Worm (Caenorhabditis elegans): ENCODE data around the gene Y69A2AR.1.

Gene Y69A2AR.1

DNA sequence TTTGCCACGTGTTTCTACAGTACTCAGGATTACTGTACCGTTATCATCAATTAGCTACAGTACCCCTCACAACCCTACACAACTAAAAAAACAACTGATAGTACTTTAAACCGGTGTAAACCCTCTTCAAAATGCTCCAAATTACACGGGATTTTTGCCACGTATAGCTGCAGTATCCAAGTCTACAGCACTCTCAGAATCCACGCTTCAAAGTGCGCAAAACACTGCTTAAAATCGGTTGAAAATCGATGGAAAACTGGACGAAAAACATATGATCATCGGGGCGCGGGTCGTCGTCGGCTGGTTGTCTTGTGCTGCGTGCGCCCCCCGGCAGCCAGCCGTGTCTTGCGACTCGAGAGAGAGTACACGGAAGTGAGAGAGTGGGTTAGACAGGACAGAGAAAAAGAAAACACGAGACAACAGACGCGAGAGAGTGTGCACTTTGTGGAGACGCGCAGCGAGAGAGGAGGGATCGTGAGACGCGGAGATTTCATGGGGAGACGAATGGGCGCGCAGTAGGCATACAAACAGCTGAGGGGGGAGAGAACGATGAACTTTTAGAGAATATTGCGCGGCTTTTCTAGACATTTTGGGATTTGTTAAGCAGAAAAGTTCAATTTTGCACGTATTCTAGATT lies 41.6 kb downstream of the Y69A2AR.1 start (continued):
- no peak for TF ChIP-seq F22D6.2 (tag; optimal IDR thresholded peaks at IDR 0.05)
- peak; percentile 54 for TF ChIP-seq rcor-1 (GFP tag; IDR thresholded peaks at IDR 0.05)
- no peak for TF ChIP-seq snpc-3.4 (tag; optimal IDR thresholded peaks at IDR 0.05)
- no peak for TF ChIP-seq lsl-1 (GFP tag; optimal IDR thresholded peaks at IDR 0.05)
- TF ChIP-seq B0336.3 (GFP tag; IDR thresholded peaks at IDR 0.05): peak; percentile 85
- peak; percentile 95 for TF ChIP-seq hmg-1.2 (GFP tag; IDR thresholded peaks at IDR 0.05)
- TF ChIP-seq ztf-26 (tag; optimal IDR thresholded peaks at IDR 0.05): peak; percentile 60
- TF ChIP-seq tbx-9 (tag; optimal IDR thresholded peaks at IDR 0.05; ENCODE audit: borderline replicate concordance): no peak
- no peak for TF ChIP-seq bed-2 (GFP tag; IDR thresholded peaks at IDR 0.05)
- TF ChIP-seq bed-1 (GFP tag; IDR thresholded peaks at IDR 0.05): no peak

DNA sequence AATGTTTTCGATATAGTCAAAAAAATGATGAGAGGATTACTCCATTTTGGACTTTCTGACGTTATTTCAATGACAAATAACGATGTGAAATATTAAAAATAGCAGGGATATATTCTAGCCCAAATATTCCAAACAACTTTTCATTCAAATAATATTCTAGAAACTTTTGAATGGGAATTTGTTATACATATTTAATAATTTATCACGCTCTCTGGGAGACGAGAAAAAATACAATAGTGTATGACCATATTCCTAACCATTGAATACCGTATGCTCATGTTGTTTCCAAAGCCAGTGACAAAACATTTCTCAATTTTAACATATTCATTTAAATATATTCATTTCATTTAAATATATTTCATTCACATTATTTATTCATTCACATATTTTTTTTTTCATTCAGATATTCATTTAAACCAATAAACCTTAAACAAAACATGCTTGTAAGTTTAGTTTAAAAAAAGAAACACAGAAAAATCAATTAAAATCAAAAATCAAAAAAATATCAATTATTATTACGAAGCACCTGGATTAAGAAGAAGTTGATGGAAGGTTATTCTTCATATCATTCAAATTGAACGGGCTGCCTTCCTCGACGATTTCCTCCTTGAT lies 42.8 kb downstream of the Y69A2AR.1 start:
- TF ChIP-seq lsy-27 (tag; optimal IDR thresholded peaks at IDR 0.05; ENCODE audit: borderline replicate concordance, insufficient read depth) (no peak), Y79H2A.3 (GFP tag; conservative IDR thresholded peaks at IDR 0.05) (peak; percentile 67), C17E4.6 (GFP tag; IDR thresholded peaks at IDR 0.05) (no peak), tbp1 (GFP tag; optimal IDR thresholded peaks at IDR 0.05) (peak; percentile 46), F55B11.4 (tag; optimal IDR thresholded peaks at IDR 0.05; ENCODE audit: borderline replicate concordance, insufficient read depth) (no peak), Y95B8A.8 (GFP tag; IDR thresholded peaks at IDR 0.05) (peak; percentile 77), tlf-1 (GFP tag; optimal IDR thresholded peaks at IDR 0.05) (peak; percentile 88), K12H6.12 (tag; optimal IDR thresholded peaks at IDR 0.05) (no peak), F37B4.10 (GFP tag; IDR thresholded peaks at IDR 0.05) (no peak), pbrm-1 (GFP tag; IDR thresholded peaks at IDR 0.05) (0 out of 2 replicates have a peak, but pooled peaks have one; percentile 49), ceh-58 (GFP tag; IDR thresholded peaks at IDR 0.05) (no peak), sea-2 (GFP tag; IDR thresholded peaks at IDR 0.05) (no peak), zfh-2 (GFP tag; conservative IDR thresholded peaks at IDR 0.05) (no peak), F49E8.2 (tag; optimal IDR thresholded peaks at IDR 0.05; ENCODE audit: insufficient read depth) (no peak), egl-18 (GFP tag; IDR thresholded peaks at IDR 0.05) (no peak), nfya-2 (GFP tag; IDR thresholded peaks at IDR 0.05) (no peak), fkh-3 (tag; optimal IDR thresholded peaks at IDR 0.05) (no peak), madf-8 (GFP tag; conservative IDR thresholded peaks at IDR 0.05) (no peak), lir-1 (GFP tag; conservative IDR thresholded peaks at IDR 0.05) (0 out of 2 replicates have a peak, but pooled peaks have one; percentile 34), ztf-22 (GFP tag; optimal IDR thresholded peaks at IDR 0.05) (peak; percentile 90), mel-28 (tag; optimal IDR thresholded peaks at IDR 0.05; ENCODE audit: borderline replicate concordance) (peak; percentile 32), dox-1 (GFP tag; IDR thresholded peaks at IDR 0.05) (no peak; the same call in 1 of the 2 replicates), ceh-40 (GFP tag; IDR thresholded peaks at IDR 0.05) (0 out of 2 replicates have a peak, but pooled peaks have one; percentile 56), efl-1 (GFP tag; optimal IDR thresholded peaks at IDR 0.05) (no peak), lin-54 (GFP tag; optimal IDR thresholded peaks at IDR 0.05) (peak; percentile 31), madf-6 (GFP tag; IDR thresholded peaks at IDR 0.05) (0 out of 2 replicates have a peak, but pooled peaks have one; percentile 29), aptf-2 (GFP tag; conservative IDR thresholded peaks at IDR 0.05) (no peak), egl-44 (GFP tag; IDR thresholded peaks at IDR 0.05) (peak; percentile 65; the same call in 1 of the 2 replicates), ets-4 (GFP tag; optimal IDR thresholded peaks at IDR 0.05) (peak; percentile 63), attf-5 (GFP tag; optimal IDR thresholded peaks at IDR 0.05) (peak; percentile 67), let-607 (tag; optimal IDR thresholded peaks at IDR 0.05) (peak; percentile 6 to 12), B0261.1 (tag; optimal IDR thresholded peaks at IDR 0.05) (no peak), ztf-3 (GFP tag; optimal IDR thresholded peaks at IDR 0.05) (peak; percentile 26), hlh-12 (tag; optimal IDR thresholded peaks at IDR 0.05) (no peak), rec-8 (tag; optimal IDR thresholded peaks at IDR 0.05) (no peak)

Measured in whole organism, young adult.